Worm (Caenorhabditis elegans) whole organism, L4 larva: ENCODE measurements around the gene ufd-3.
A peak's percentile ranks its signal among the peaks of the same experiment; 100 is the strongest.

Source experiments
- dpl-1 ChIP-seq: fragments of 150-350 bp; optimal IDR thresholded peaks from 2 replicates; lab custom pipeline; 2014; ENCODE audit warnings: missing biosample characterization, missing genetic modification reagents, missing genetic modification characterization
- nhr-111 ChIP-seq: fragments of 200-800 bp; sonication (Bioruptor generic); optimal IDR thresholded peaks from 2 replicates; lab custom pipeline; 2018; ENCODE audit warnings: mild to moderate bottlenecking, missing genetic modification characterization, missing compliant biosample characterization

DNA sequence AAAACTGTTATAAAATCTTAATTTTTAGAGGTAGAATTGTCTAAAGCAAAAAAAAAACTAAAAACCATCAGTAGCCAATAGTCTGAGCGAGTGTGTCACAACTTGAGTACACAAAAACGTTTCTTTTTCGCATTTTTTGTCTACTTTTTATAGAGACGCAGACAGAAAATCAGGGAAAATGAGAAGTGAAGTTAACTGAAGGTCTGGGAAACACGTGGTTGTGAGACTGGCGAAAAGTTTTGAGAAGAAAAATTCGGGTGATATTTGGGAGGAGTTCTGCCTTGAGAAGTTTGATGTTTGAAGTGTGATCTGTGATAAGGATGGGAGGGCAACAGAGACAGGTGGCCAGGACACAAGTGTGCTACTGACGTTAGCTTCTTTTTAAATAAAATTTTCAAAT, 2.9 kb upstream of the ufd-3 start:
- TF ChIP-seq nhr-111 (GFP tag; lab: Kevin White, UChicago) (no peak), dpl-1 (peak; percentile 64)
